Worm (Caenorhabditis elegans): Measurements from ENCODE around the gene nlp-24.

nlp-24 gene

ce11 chrV:11589433-11589832 is 26.7 kb upstream of the nlp-24 start, which contains the start of gene srx-82:
Gene srx-82, plus strand, starts transcription at chrV:11589733.
- TF ChIP-seq ceh-13 (GFP tag; optimal IDR thresholded peaks at IDR 0.05) (no peak), ama-1 (optimal IDR thresholded peaks at IDR 0.05) (no peak), aly-1 (tag; optimal IDR thresholded peaks at IDR 0.05) (no peak), tra-4 (tag; optimal IDR thresholded peaks at IDR 0.05) (no peak), F13C5.2 (tag; optimal IDR thresholded peaks at IDR 0.05) (no peak), flt-1 (GFP tag; IDR thresholded peaks at IDR 0.05) (no peak), scrt-1 (GFP tag; IDR thresholded peaks at IDR 0.05) (no peak), hnd-1 (tag; optimal IDR thresholded peaks at IDR 0.05) (no peak), ets-7 (tag; optimal IDR thresholded peaks at IDR 0.05) (no peak), B0310.2 (tag; optimal IDR thresholded peaks at IDR 0.05) (no peak), tbx-37 (GFP tag; conservative IDR thresholded peaks at IDR 0.05) (no peak), hmg-4 (GFP tag; optimal IDR thresholded peaks at IDR 0.05) (no peak), pes-1 (GFP tag; IDR thresholded peaks at IDR 0.05) (no peak), sea-1 (GFP tag; conservative IDR thresholded peaks at IDR 0.05) (no peak), tbx-11 (GFP tag; IDR thresholded peaks at IDR 0.05) (no peak), hmbx-1 (tag; optimal IDR thresholded peaks at IDR 0.05) (no peak), ceh-36 (tag; optimal IDR thresholded peaks at IDR 0.05) (no peak)

ce11 chrV:11593427-11593826 is 22.7 kb upstream of the nlp-24 start, which contains the start of gene srx-80:
Gene srx-80, plus strand, starts transcription at chrV:11593727.
- TF ChIP-seq tbx-37 (GFP tag; conservative IDR thresholded peaks at IDR 0.05): no peak
- TF ChIP-seq ets-7 (tag; optimal IDR thresholded peaks at IDR 0.05): no peak
- TF ChIP-seq F13C5.2 (tag; optimal IDR thresholded peaks at IDR 0.05): no peak
- TF ChIP-seq tbx-11 (GFP tag; IDR thresholded peaks at IDR 0.05): no peak

ce11 chrV:11593888-11594287 is 22.3 kb upstream of the nlp-24 start:
- TF ChIP-seq ceh-13 (GFP tag; optimal IDR thresholded peaks at IDR 0.05) (no peak), hmbx-1 (tag; optimal IDR thresholded peaks at IDR 0.05) (no peak), tbx-37 (GFP tag; conservative IDR thresholded peaks at IDR 0.05) (no peak), tra-4 (tag; optimal IDR thresholded peaks at IDR 0.05) (no peak), scrt-1 (GFP tag; IDR thresholded peaks at IDR 0.05) (no peak), sea-1 (GFP tag; conservative IDR thresholded peaks at IDR 0.05) (no peak), aly-1 (tag; optimal IDR thresholded peaks at IDR 0.05) (no peak), tbx-11 (GFP tag; IDR thresholded peaks at IDR 0.05) (no peak), ets-7 (tag; optimal IDR thresholded peaks at IDR 0.05) (no peak), B0310.2 (tag; optimal IDR thresholded peaks at IDR 0.05) (no peak)

ce11 chrV:11598807-11599206 is 17.4 kb upstream of the nlp-24 start, which contains the start of gene srx-84:
Gene srx-84, plus strand, starts transcription at chrV:11599107.
- TF ChIP-seq sea-1 (GFP tag; conservative IDR thresholded peaks at IDR 0.05): no peak
- TF ChIP-seq F13C5.2 (tag; optimal IDR thresholded peaks at IDR 0.05): no peak
- TF ChIP-seq hnd-1 (tag; optimal IDR thresholded peaks at IDR 0.05): no peak
- TF ChIP-seq pes-1 (GFP tag; IDR thresholded peaks at IDR 0.05): no peak
- TF ChIP-seq scrt-1 (GFP tag; IDR thresholded peaks at IDR 0.05): no peak
- no peak for TF ChIP-seq hmbx-1 (tag; optimal IDR thresholded peaks at IDR 0.05)
- TF ChIP-seq tbx-11 (GFP tag; IDR thresholded peaks at IDR 0.05): no peak
- no peak for TF ChIP-seq hmg-4 (GFP tag; optimal IDR thresholded peaks at IDR 0.05)
- TF ChIP-seq ceh-36 (tag; optimal IDR thresholded peaks at IDR 0.05): no peak
- TF ChIP-seq flt-1 (GFP tag; IDR thresholded peaks at IDR 0.05): no peak

- no peak for TF ChIP-seq tbx-37 (GFP tag; conservative IDR thresholded peaks at IDR 0.05)
- TF ChIP-seq B0310.2 (tag; optimal IDR thresholded peaks at IDR 0.05): no peak
- no peak for TF ChIP-seq ets-7 (tag; optimal IDR thresholded peaks at IDR 0.05)
- no peak for TF ChIP-seq ceh-13 (GFP tag; optimal IDR thresholded peaks at IDR 0.05)
- no peak for TF ChIP-seq ceh-36 (tag; optimal IDR thresholded peaks at IDR 0.05)
- TF ChIP-seq F13C5.2 (tag; optimal IDR thresholded peaks at IDR 0.05): no peak
- no peak for TF ChIP-seq hmbx-1 (tag; optimal IDR thresholded peaks at IDR 0.05)
- no peak for TF ChIP-seq hmg-4 (GFP tag; optimal IDR thresholded peaks at IDR 0.05)
- TF ChIP-seq ama-1 (optimal IDR thresholded peaks at IDR 0.05): no peak
- TF ChIP-seq sea-1 (GFP tag; conservative IDR thresholded peaks at IDR 0.05): no peak
- TF ChIP-seq aly-1 (tag; optimal IDR thresholded peaks at IDR 0.05): no peak
- no peak for TF ChIP-seq scrt-1 (GFP tag; IDR thresholded peaks at IDR 0.05)
- no peak for TF ChIP-seq tra-4 (tag; optimal IDR thresholded peaks at IDR 0.05)
- no peak for TF ChIP-seq tbx-11 (GFP tag; IDR thresholded peaks at IDR 0.05)
- TF ChIP-seq flt-1 (GFP tag; IDR thresholded peaks at IDR 0.05): no peak
- TF ChIP-seq pes-1 (GFP tag; IDR thresholded peaks at IDR 0.05): no peak
- no peak for TF ChIP-seq hnd-1 (tag; optimal IDR thresholded peaks at IDR 0.05)
These were observed 15.4 kb upstream of the nlp-24 start, which contains the start of gene F35B12.9 for ce11 chrV:11600800-11601199. Gene F35B12.9, plus strand, starts transcription at chrV:11601171.

ce11 chrV:11604484-11604883 is 11.7 kb upstream of the nlp-24 start, which contains the start of gene dhs-20:
Gene dhs-20, minus strand, starts transcription at chrV:11604563.
- TF ChIP-seq pes-1 (GFP tag; IDR thresholded peaks at IDR 0.05): no peak
- TF ChIP-seq ama-1 (optimal IDR thresholded peaks at IDR 0.05): no peak
- TF ChIP-seq hnd-1 (tag; optimal IDR thresholded peaks at IDR 0.05): no peak
- TF ChIP-seq ets-7 (tag; optimal IDR thresholded peaks at IDR 0.05): no peak
- TF ChIP-seq B0310.2 (tag; optimal IDR thresholded peaks at IDR 0.05): no peak
- TF ChIP-seq scrt-1 (GFP tag; IDR thresholded peaks at IDR 0.05): no peak
- no peak for TF ChIP-seq F13C5.2 (tag; optimal IDR thresholded peaks at IDR 0.05)
- TF ChIP-seq hmbx-1 (tag; optimal IDR thresholded peaks at IDR 0.05): no peak
- no peak for TF ChIP-seq sea-1 (GFP tag; conservative IDR thresholded peaks at IDR 0.05)

ce11 chrV:11605227-11605626 is 10.9 kb upstream of the nlp-24 start:
- TF ChIP-seq tra-4 (tag; optimal IDR thresholded peaks at IDR 0.05) (no peak), ceh-36 (tag; optimal IDR thresholded peaks at IDR 0.05) (no peak), aly-1 (tag; optimal IDR thresholded peaks at IDR 0.05) (no peak), ets-7 (tag; optimal IDR thresholded peaks at IDR 0.05) (no peak), sea-1 (GFP tag; conservative IDR thresholded peaks at IDR 0.05) (no peak), pes-1 (GFP tag; IDR thresholded peaks at IDR 0.05) (no peak), ama-1 (optimal IDR thresholded peaks at IDR 0.05) (no peak)

- TF ChIP-seq hnd-1 (tag; optimal IDR thresholded peaks at IDR 0.05) (no peak), F13C5.2 (tag; optimal IDR thresholded peaks at IDR 0.05) (no peak), aly-1 (tag; optimal IDR thresholded peaks at IDR 0.05) (no peak), hmg-4 (GFP tag; optimal IDR thresholded peaks at IDR 0.05) (no peak), B0310.2 (tag; optimal IDR thresholded peaks at IDR 0.05) (no peak), pes-1 (GFP tag; IDR thresholded peaks at IDR 0.05) (no peak), tbx-37 (GFP tag; conservative IDR thresholded peaks at IDR 0.05) (no peak), sea-1 (GFP tag; conservative IDR thresholded peaks at IDR 0.05) (no peak), tra-4 (tag; optimal IDR thresholded peaks at IDR 0.05) (no peak), scrt-1 (GFP tag; IDR thresholded peaks at IDR 0.05) (no peak), ceh-36 (tag; optimal IDR thresholded peaks at IDR 0.05) (no peak), tbx-11 (GFP tag; IDR thresholded peaks at IDR 0.05) (no peak), hmbx-1 (tag; optimal IDR thresholded peaks at IDR 0.05) (no peak)
These were observed 9.8 kb upstream of the nlp-24 start, which contains the start of gene idpp-16 for ce11 chrV:11606424-11606823. Gene idpp-16, minus strand, starts transcription at chrV:11606524.

Measured in whole organism, early embryonic.